Worm (Caenorhabditis elegans): ENCODE measurements around the gene istr-1.

ce11 chrV:12659426-12659825 is 38.2 kb upstream of the istr-1 start, which contains the start of gene ccch-3:
- peak; percentile 27 for TF ChIP-seq F13H6.1 (tag; optimal IDR thresholded peaks at IDR 0.05)
- TF ChIP-seq mdl-1 (tag; optimal IDR thresholded peaks at IDR 0.05) = no peak
- TF ChIP-seq ztf-4 (tag; optimal IDR thresholded peaks at IDR 0.05) = peak; percentile 1
- peak; percentile 24 for TF ChIP-seq fos-1 (tag; optimal IDR thresholded peaks at IDR 0.05)
- peak; percentile 56 for TF ChIP-seq egl-27 (tag; optimal IDR thresholded peaks at IDR 0.05)
- peak; percentile 85 for TF ChIP-seq sma-9 (GFP tag; optimal IDR thresholded peaks at IDR 0.05)
- TF ChIP-seq sma-9 (tag; optimal IDR thresholded peaks at IDR 0.05) = no peak
- peak; percentile 82 for TF ChIP-seq crh-2 (tag; optimal IDR thresholded peaks at IDR 0.05)
- TF ChIP-seq mbf-1 (tag; optimal IDR thresholded peaks at IDR 0.05) = no peak
- TF ChIP-seq ztf-11 (tag; optimal IDR thresholded peaks at IDR 0.05) = no peak
- no peak for TF ChIP-seq nhr-11 (tag; optimal IDR thresholded peaks at IDR 0.05)
- no peak for TF ChIP-seq ama-1 (optimal IDR thresholded peaks at IDR 0.05)
- no peak for TF ChIP-seq alr-1 (tag; optimal IDR thresholded peaks at IDR 0.05)
